Fruit fly (Drosophila melanogaster): Measurements from ENCODE around the gene CG5973.
A peak's percentile ranks its signal among the peaks of the same experiment; 100 is the strongest.

The CG5973 gene

dm6 chr2L:7424282-7424905 lies 12.9 kb upstream of the CG5973 start:
- peak; percentile 8 for TF ChIP-seq CG32264 (GFP tag; optimal IDR thresholded peaks at IDR 0.05)
- peak; percentile 5 for TF ChIP-seq fru (GFP tag; optimal IDR thresholded peaks at IDR 0.05)
- TF ChIP-seq Hr78 (GFP tag; optimal IDR thresholded peaks at IDR 0.05), result no peak
- TF ChIP-seq N (GFP tag; optimal IDR thresholded peaks at IDR 0.05), result peak; percentile 60
- peak; percentile 31 for TF ChIP-seq ey (GFP tag; optimal IDR thresholded peaks at IDR 0.05)
- TF ChIP-seq Abd-B (GFP tag; optimal IDR thresholded peaks at IDR 0.05), result no peak
- TF ChIP-seq Mio (GFP tag; optimal IDR thresholded peaks at IDR 0.05), result no peak
- no peak for TF ChIP-seq jim (GFP tag; optimal IDR thresholded peaks at IDR 0.05)
- TF ChIP-seq sv (GFP tag; optimal IDR thresholded peaks at IDR 0.05), result no peak
- no peak for TF ChIP-seq Dfd (GFP tag; optimal IDR thresholded peaks at IDR 0.05)
- TF ChIP-seq Sp1 (GFP tag; optimal IDR thresholded peaks at IDR 0.05), result no peak
- TF ChIP-seq Myc (optimal IDR thresholded peaks at IDR 0.05), result peak; percentile 23
- no peak for TF ChIP-seq Jra (GFP tag; optimal IDR thresholded peaks at IDR 0.05)
- peak; percentile 29 for TF ChIP-seq Hr83 (GFP tag; optimal IDR thresholded peaks at IDR 0.05; ENCODE audit: poor library complexity, severe bottlenecking)
- TF ChIP-seq dsf (GFP tag; optimal IDR thresholded peaks at IDR 0.05; ENCODE audit: borderline replicate concordance), result no peak
- no peak for TF ChIP-seq lola (GFP tag; optimal IDR thresholded peaks at IDR 0.05)
- TF ChIP-seq tai (GFP tag; optimal IDR thresholded peaks at IDR 0.05), result peak; percentile 51
- TF ChIP-seq pan (optimal IDR thresholded peaks at IDR 0.05), result no peak
- peak; percentile 21 to 64 for TF ChIP-seq foxo (GFP tag; optimal IDR thresholded peaks at IDR 0.05)
- peak; percentile 58 for TF ChIP-seq sage (GFP tag; optimal IDR thresholded peaks at IDR 0.05)
- no peak for TF ChIP-seq dmrt93B (GFP tag; optimal IDR thresholded peaks at IDR 0.05)
- no peak for TF ChIP-seq CrebA (GFP tag; optimal IDR thresholded peaks at IDR 0.05; ENCODE audit: borderline replicate concordance)
- no peak for TF ChIP-seq Dif (GFP tag; optimal IDR thresholded peaks at IDR 0.05; ENCODE audit: partially characterized antibody)
- TF ChIP-seq brk (GFP tag; optimal IDR thresholded peaks at IDR 0.05), result no peak
- no peak for TF ChIP-seq Vsx2 (GFP tag; optimal IDR thresholded peaks at IDR 0.05; ENCODE audit: partially characterized antibody)
- no peak for TF ChIP-seq GATAd (GFP tag; optimal IDR thresholded peaks at IDR 0.05)
- TF ChIP-seq woc (GFP tag; optimal IDR thresholded peaks at IDR 0.05), result no peak
- TF ChIP-seq Hnf4 (GFP tag; optimal IDR thresholded peaks at IDR 0.05), result peak; percentile 46
- peak; percentile 49 for TF ChIP-seq h (GFP tag; optimal IDR thresholded peaks at IDR 0.05)
- no peak for TF ChIP-seq psq (GFP tag; optimal IDR thresholded peaks at IDR 0.05)
- peak; percentile 4 for TF ChIP-seq HLH106 (tag; optimal IDR thresholded peaks at IDR 0.05)
- no peak for TF ChIP-seq OdsH (GFP tag; optimal IDR thresholded peaks at IDR 0.05)
- TF ChIP-seq CG9705 (GFP tag; optimal IDR thresholded peaks at IDR 0.05), result no peak
- TF ChIP-seq dl (GFP tag; optimal IDR thresholded peaks at IDR 0.05; ENCODE audit: insufficient read depth in 1 of 2, partially characterized antibody in 2 of 2), result no peak
- no peak for TF ChIP-seq br (GFP tag; optimal IDR thresholded peaks at IDR 0.05)
- peak; percentile 25 for TF ChIP-seq rgr (GFP tag; optimal IDR thresholded peaks at IDR 0.05)
- TF ChIP-seq Rel (GFP tag; optimal IDR thresholded peaks at IDR 0.05), result no peak
- peak; percentile 75 for TF ChIP-seq Rel (tag; optimal IDR thresholded peaks at IDR 0.05)

- TF ChIP-seq CG9705 (GFP tag; optimal IDR thresholded peaks at IDR 0.05), result peak; percentile 49
- peak; percentile 73 for TF ChIP-seq Dif (GFP tag; optimal IDR thresholded peaks at IDR 0.05; ENCODE audit: partially characterized antibody)
- TF ChIP-seq ey (GFP tag; optimal IDR thresholded peaks at IDR 0.05), result peak; percentile 93
- TF ChIP-seq Rel (GFP tag; optimal IDR thresholded peaks at IDR 0.05), result no peak
- peak; percentile 10 for TF ChIP-seq Rel (tag; optimal IDR thresholded peaks at IDR 0.05)
- no peak for TF ChIP-seq Vsx2 (GFP tag; optimal IDR thresholded peaks at IDR 0.05; ENCODE audit: partially characterized antibody)
- peak; percentile 95 for TF ChIP-seq psq (GFP tag; optimal IDR thresholded peaks at IDR 0.05)
- TF ChIP-seq CrebA (GFP tag; optimal IDR thresholded peaks at IDR 0.05; ENCODE audit: borderline replicate concordance), result peak; percentile 72
- peak; percentile 40 for TF ChIP-seq sv (GFP tag; optimal IDR thresholded peaks at IDR 0.05)
- peak; percentile 93 for TF ChIP-seq br (GFP tag; optimal IDR thresholded peaks at IDR 0.05)
- TF ChIP-seq dl (GFP tag; optimal IDR thresholded peaks at IDR 0.05; ENCODE audit: insufficient read depth in 1 of 2, partially characterized antibody in 2 of 2), result peak; percentile 25 to 72
- TF ChIP-seq N (GFP tag; optimal IDR thresholded peaks at IDR 0.05), result no peak
- peak; percentile 91 for TF ChIP-seq OdsH (GFP tag; optimal IDR thresholded peaks at IDR 0.05)
- TF ChIP-seq tai (GFP tag; optimal IDR thresholded peaks at IDR 0.05), result peak; percentile 72
- TF ChIP-seq Mio (GFP tag; optimal IDR thresholded peaks at IDR 0.05), result peak; percentile 81
- TF ChIP-seq Hr83 (GFP tag; optimal IDR thresholded peaks at IDR 0.05; ENCODE audit: poor library complexity, severe bottlenecking), result peak; percentile 69
- TF ChIP-seq Sp1 (GFP tag; optimal IDR thresholded peaks at IDR 0.05), result peak; percentile 83
- TF ChIP-seq woc (GFP tag; optimal IDR thresholded peaks at IDR 0.05), result peak; percentile 42
- TF ChIP-seq HLH106 (tag; optimal IDR thresholded peaks at IDR 0.05), result peak; percentile 89
- no peak for TF ChIP-seq Dfd (GFP tag; optimal IDR thresholded peaks at IDR 0.05)
- TF ChIP-seq CG32264 (GFP tag; optimal IDR thresholded peaks at IDR 0.05), result peak; percentile 76
- TF ChIP-seq foxo (GFP tag; optimal IDR thresholded peaks at IDR 0.05), result peak; percentile 53 to 92
- no peak for TF ChIP-seq jim (GFP tag; optimal IDR thresholded peaks at IDR 0.05)
- peak; percentile 78 for TF ChIP-seq dmrt93B (GFP tag; optimal IDR thresholded peaks at IDR 0.05)
- TF ChIP-seq Myc (optimal IDR thresholded peaks at IDR 0.05), result no peak
- no peak for TF ChIP-seq Abd-B (GFP tag; optimal IDR thresholded peaks at IDR 0.05)
- TF ChIP-seq Hnf4 (GFP tag; optimal IDR thresholded peaks at IDR 0.05), result peak; percentile 85
- no peak for TF ChIP-seq usp (GFP tag; optimal IDR thresholded peaks at IDR 0.05)
- TF ChIP-seq h (GFP tag; optimal IDR thresholded peaks at IDR 0.05), result peak; percentile 92
- peak; percentile 76 for TF ChIP-seq Jra (GFP tag; optimal IDR thresholded peaks at IDR 0.05)
- TF ChIP-seq sage (GFP tag; optimal IDR thresholded peaks at IDR 0.05), result peak; percentile 27
- peak; percentile 92 for TF ChIP-seq rgr (GFP tag; optimal IDR thresholded peaks at IDR 0.05)
- peak; percentile 2 for TF ChIP-seq GATAd (GFP tag; optimal IDR thresholded peaks at IDR 0.05)
- peak; percentile 88 for TF ChIP-seq fru (GFP tag; optimal IDR thresholded peaks at IDR 0.05)
- TF ChIP-seq pan (optimal IDR thresholded peaks at IDR 0.05), result no peak
- peak; percentile 80 for TF ChIP-seq dsf (GFP tag; optimal IDR thresholded peaks at IDR 0.05; ENCODE audit: borderline replicate concordance)
- peak; percentile 82 for TF ChIP-seq brk (GFP tag; optimal IDR thresholded peaks at IDR 0.05)
Observed at dm6 chr2L:7424907-7425689, 12.2 kb upstream of the CG5973 start.
